Fruit fly (Drosophila melanogaster): ENCODE results near the gene HGTX.
A peak's percentile ranks its signal among the peaks of the same experiment; 100 is the strongest.

The HGTX gene

dm6 chr3L:14564404-14564803 lies 34.9 kb downstream of the HGTX start:
- no peak for TF ChIP-seq CG15710 (tag; optimal IDR thresholded peaks at IDR 0.05)
- TF ChIP-seq Pif1B (GFP tag; optimal IDR thresholded peaks at IDR 0.05) = no peak
- TF ChIP-seq CG34367 (tag; optimal IDR thresholded peaks at IDR 0.05) = no peak
- no peak for TF ChIP-seq Ets98B (GFP tag; IDR thresholded peaks at IDR 0.05)
- no peak for TF ChIP-seq CG10348 (GFP tag; IDR thresholded peaks at IDR 0.05)
- TF ChIP-seq CG12605 (GFP tag; IDR thresholded peaks at IDR 0.05) = no peak
- TF ChIP-seq Pif1A (GFP tag; optimal IDR thresholded peaks at IDR 0.05) = no peak
- TF ChIP-seq EcR (GFP tag; optimal IDR thresholded peaks at IDR 0.05) = no peak
- TF ChIP-seq gl (tag; optimal IDR thresholded peaks at IDR 0.05) = no peak
- TF ChIP-seq CG9948 (tag; optimal IDR thresholded peaks at IDR 0.05) = no peak
- no peak for TF ChIP-seq fd96Ca (GFP tag; IDR thresholded peaks at IDR 0.05)
- no peak for TF ChIP-seq CG32121 (GFP tag; IDR thresholded peaks at IDR 0.05)
- no peak for TF ChIP-seq rn (GFP tag; IDR thresholded peaks at IDR 0.05)
- no peak for TF ChIP-seq CG14655 (GFP tag; optimal IDR thresholded peaks at IDR 0.05)
- TF ChIP-seq Snoo (tag; optimal IDR thresholded peaks at IDR 0.05) = no peak
- TF ChIP-seq CG8159 (tag; optimal IDR thresholded peaks at IDR 0.05) = no peak

DNA sequence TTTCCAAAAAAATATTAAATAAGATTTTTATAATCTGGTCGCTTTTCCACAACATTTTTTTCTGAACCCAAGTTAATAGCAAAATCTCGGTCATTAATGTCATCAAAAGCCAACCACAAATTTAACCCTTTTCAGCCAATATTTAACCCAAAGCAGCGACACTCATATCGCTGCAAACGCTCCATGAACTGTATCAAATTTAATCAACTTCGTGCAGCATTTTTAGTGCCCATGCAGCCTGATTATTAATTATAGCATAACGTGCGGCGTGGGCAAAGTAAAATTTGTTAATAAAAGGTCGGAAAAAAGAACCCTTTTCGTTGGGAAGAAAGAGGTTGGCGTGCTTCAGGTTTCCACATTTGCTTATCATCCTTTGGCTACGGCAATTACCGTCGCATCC lies 35.9 kb downstream of the HGTX start:
- TF ChIP-seq fd96Ca (GFP tag; IDR thresholded peaks at IDR 0.05) = no peak
- TF ChIP-seq Pif1A (GFP tag; optimal IDR thresholded peaks at IDR 0.05) = no peak
- TF ChIP-seq CG4496 (GFP tag; IDR thresholded peaks at IDR 0.05) = no peak
- no peak for TF ChIP-seq EcR (GFP tag; optimal IDR thresholded peaks at IDR 0.05)
- TF ChIP-seq CG13204 (GFP tag; optimal IDR thresholded peaks at IDR 0.05) = no peak
- TF ChIP-seq gl (tag; optimal IDR thresholded peaks at IDR 0.05) = no peak
- TF ChIP-seq CG32121 (GFP tag; IDR thresholded peaks at IDR 0.05) = no peak
- no peak for TF ChIP-seq CG10348 (GFP tag; IDR thresholded peaks at IDR 0.05)
- no peak for TF ChIP-seq Snoo (tag; optimal IDR thresholded peaks at IDR 0.05)
- no peak for TF ChIP-seq CG34367 (tag; optimal IDR thresholded peaks at IDR 0.05)

dm6 chr3L:14562672-14563071 lies 36.7 kb downstream of the HGTX start:
- TF ChIP-seq Snoo (tag; optimal IDR thresholded peaks at IDR 0.05) = no peak
- no peak for TF ChIP-seq Pif1A (GFP tag; optimal IDR thresholded peaks at IDR 0.05)
- TF ChIP-seq CG8301 (tag; optimal IDR thresholded peaks at IDR 0.05) = no peak
- TF ChIP-seq D1 (tag; optimal IDR thresholded peaks at IDR 0.05) = peak; percentile 37
- no peak for TF ChIP-seq CG4496 (GFP tag; IDR thresholded peaks at IDR 0.05)
- peak; percentile 44 for TF ChIP-seq CG12605 (GFP tag; IDR thresholded peaks at IDR 0.05)
- no peak for TF ChIP-seq EcR (GFP tag; optimal IDR thresholded peaks at IDR 0.05)

dm6 chr3L:14560664-14561063 lies 38.7 kb downstream of the HGTX start, which contains the start of gene Lk:
Gene Lk, minus strand, starts transcription at chr3L:14560764.
- TF ChIP-seq Ets98B (GFP tag; IDR thresholded peaks at IDR 0.05) (no peak), CG17806 (tag; optimal IDR thresholded peaks at IDR 0.05) (no peak), CG34367 (tag; optimal IDR thresholded peaks at IDR 0.05) (no peak), rn (GFP tag; IDR thresholded peaks at IDR 0.05) (no peak), D1 (tag; optimal IDR thresholded peaks at IDR 0.05) (no peak), CG13204 (GFP tag; optimal IDR thresholded peaks at IDR 0.05) (no peak), CG9948 (tag; optimal IDR thresholded peaks at IDR 0.05) (no peak), EcR (GFP tag; optimal IDR thresholded peaks at IDR 0.05) (no peak), CG15710 (tag; optimal IDR thresholded peaks at IDR 0.05) (no peak), Pif1B (GFP tag; optimal IDR thresholded peaks at IDR 0.05) (no peak), CG8301 (tag; optimal IDR thresholded peaks at IDR 0.05) (no peak), CG14655 (GFP tag; optimal IDR thresholded peaks at IDR 0.05) (no peak), CG8159 (tag; optimal IDR thresholded peaks at IDR 0.05) (no peak), CG12605 (GFP tag; IDR thresholded peaks at IDR 0.05) (no peak), gl (tag; optimal IDR thresholded peaks at IDR 0.05) (no peak)

DNA sequence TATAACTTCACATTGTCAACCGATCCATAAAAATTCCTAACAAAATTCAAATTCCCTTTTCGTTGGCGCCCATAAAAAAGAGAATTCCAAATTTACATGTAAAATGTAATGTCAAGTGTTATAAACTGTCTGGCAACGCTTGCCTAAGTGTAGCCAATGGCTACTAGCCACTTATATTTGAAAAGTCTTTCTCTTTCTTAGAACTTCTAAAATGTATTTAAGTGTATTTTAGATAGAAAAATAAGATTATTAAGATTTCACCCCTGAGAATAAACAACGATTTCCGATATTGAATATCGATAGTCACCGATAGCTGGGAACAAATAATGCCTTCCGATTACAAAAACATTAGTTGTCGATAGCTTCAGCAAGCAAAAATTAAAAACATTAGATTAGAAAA lies 39.7 kb downstream of the HGTX start, which contains the start of gene CG34039:
Gene CG34039, plus strand, starts transcription at position 342 of the 400 bp plus-strand sequence.
- no peak for TF ChIP-seq Pif1A (GFP tag; optimal IDR thresholded peaks at IDR 0.05)
- peak; percentile 8 for TF ChIP-seq D1 (tag; optimal IDR thresholded peaks at IDR 0.05)

DNA sequence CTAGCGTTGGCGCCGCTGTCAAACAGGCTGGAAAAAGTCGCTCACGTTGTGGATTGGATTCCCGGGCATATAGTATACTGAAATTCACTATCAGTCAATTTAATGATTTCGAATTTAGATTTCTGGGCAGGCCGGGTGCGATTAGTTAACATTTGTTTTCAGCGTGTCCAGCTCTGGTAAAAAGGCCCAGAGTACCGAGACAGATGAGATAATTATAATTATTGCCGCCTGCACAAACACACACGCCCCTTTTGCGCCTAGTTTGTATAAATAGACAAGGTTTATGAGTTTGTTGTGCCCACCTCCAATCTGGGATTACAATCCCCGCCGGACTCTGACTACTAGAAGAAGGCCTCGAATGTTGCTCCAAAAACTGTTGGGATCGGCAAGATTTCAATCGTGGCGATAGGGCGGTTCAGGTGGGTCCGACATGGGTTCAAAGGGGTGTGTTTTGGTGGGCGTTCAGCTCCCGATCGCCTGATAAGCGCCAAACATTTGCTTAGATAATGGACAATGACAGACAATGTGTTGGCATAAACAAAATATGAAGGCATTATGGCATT lies 40.3 kb downstream of the HGTX start:
- TF ChIP-seq CG32121 (GFP tag; IDR thresholded peaks at IDR 0.05) (no peak), CG12605 (GFP tag; IDR thresholded peaks at IDR 0.05) (no peak), fd96Ca (GFP tag; IDR thresholded peaks at IDR 0.05) (no peak), CG10348 (GFP tag; IDR thresholded peaks at IDR 0.05) (no peak)

- TF ChIP-seq gl (tag; optimal IDR thresholded peaks at IDR 0.05) (no peak), CG4496 (GFP tag; IDR thresholded peaks at IDR 0.05) (no peak), CG8159 (tag; optimal IDR thresholded peaks at IDR 0.05) (no peak)
Measured at dm6 chr3L:14558018-14558417, 41.3 kb downstream of the HGTX start.
